Fruit fly (Drosophila melanogaster): ENCODE data around the gene S6k.

Gene S6k

DNA sequence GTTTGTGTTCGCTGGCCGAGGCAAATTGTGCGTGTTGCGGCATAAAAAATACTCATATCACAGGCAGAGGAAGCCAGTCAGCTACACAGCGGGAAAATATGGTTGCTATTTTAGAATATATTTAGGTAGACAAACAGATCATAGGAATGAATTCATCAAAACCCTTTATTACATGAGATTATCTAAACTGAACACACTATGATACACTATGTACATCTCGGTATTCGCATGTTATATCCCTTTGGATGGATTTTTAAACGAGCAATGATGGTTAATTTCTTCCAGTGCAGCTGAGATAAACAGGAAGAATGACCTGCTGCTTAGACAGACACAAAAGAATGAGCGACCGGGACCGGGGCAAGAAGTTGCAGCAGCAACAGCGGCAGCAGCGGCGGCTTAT, 46.2 kb upstream of the S6k start (continued):
- TF ChIP-seq CG6689 (GFP tag; IDR thresholded peaks at IDR 0.05), result peak; percentile 44; the same call in 1 of the 2 replicates
- TF ChIP-seq jumu (GFP tag; optimal IDR thresholded peaks at IDR 0.05), result peak; percentile 25
- TF ChIP-seq CG7271 (tag; optimal IDR thresholded peaks at IDR 0.05), result peak; percentile 64
- no peak for TF ChIP-seq CG9797 (GFP tag; optimal IDR thresholded peaks at IDR 0.05)
- TF ChIP-seq CG9609 (GFP tag; optimal IDR thresholded peaks at IDR 0.05), result peak; percentile 10
- TF ChIP-seq tll (GFP tag; optimal IDR thresholded peaks at IDR 0.05), result peak; percentile 20 to 84
- TF ChIP-seq CG7786 (GFP tag; optimal IDR thresholded peaks at IDR 0.05), result peak; percentile 16
- no peak for TF ChIP-seq bowl (GFP tag; IDR thresholded peaks at IDR 0.05)
- TF ChIP-seq CG4730 (GFP tag; IDR thresholded peaks at IDR 0.05), result no peak
- peak; percentile 46 for TF ChIP-seq nmo (GFP tag; optimal IDR thresholded peaks at IDR 0.05)
- no peak for TF ChIP-seq CG43689 (GFP tag; IDR thresholded peaks at IDR 0.05)
- no peak for TF ChIP-seq CG34224 (GFP tag; IDR thresholded peaks at IDR 0.05; ENCODE audit: partially characterized antibody)
- TF ChIP-seq pho (GFP tag; optimal IDR thresholded peaks at IDR 0.05), result no peak
- TF ChIP-seq repo (GFP tag; optimal IDR thresholded peaks at IDR 0.05), result no peak
- peak; percentile 58; the same call in 2 of the 3 replicates for TF ChIP-seq row (GFP tag; IDR thresholded peaks at IDR 0.05)
- TF ChIP-seq chm (GFP tag; IDR thresholded peaks at IDR 0.05), result no peak
- peak; percentile 34 for TF ChIP-seq CG8359 (GFP tag; optimal IDR thresholded peaks at IDR 0.05; ENCODE audit: borderline replicate concordance)
- peak; percentile 77 for TF ChIP-seq Elba2 (GFP tag; optimal IDR thresholded peaks at IDR 0.05)
- no peak for TF ChIP-seq Bteb2 (GFP tag; optimal IDR thresholded peaks at IDR 0.05)
- TF ChIP-seq bab2 (GFP tag; optimal IDR thresholded peaks at IDR 0.05), result no peak
- TF ChIP-seq Spps (tag; optimal IDR thresholded peaks at IDR 0.05), result peak; percentile 24
- no peak for TF ChIP-seq odd (GFP tag; optimal IDR thresholded peaks at IDR 0.05)
- no peak for TF ChIP-seq Ptx1 (GFP tag; IDR thresholded peaks at IDR 0.05)
- TF ChIP-seq CG12219 (GFP tag; optimal IDR thresholded peaks at IDR 0.05), result peak; percentile 22
- peak; percentile 62 for TF ChIP-seq trem (tag; optimal IDR thresholded peaks at IDR 0.05)
- peak; percentile 54 for TF ChIP-seq Kr (GFP tag; optimal IDR thresholded peaks at IDR 0.05)
- peak; percentile 17 for TF ChIP-seq crc (GFP tag; optimal IDR thresholded peaks at IDR 0.05)
- TF ChIP-seq NC2α (GFP tag; optimal IDR thresholded peaks at IDR 0.05), result peak; percentile 6
- no peak for TF ChIP-seq Abd-B (GFP tag; optimal IDR thresholded peaks at IDR 0.05)
- no peak for TF ChIP-seq CG3838 (GFP tag; optimal IDR thresholded peaks at IDR 0.05)
- no peak for TF ChIP-seq Taf1 (GFP tag; IDR thresholded peaks at IDR 0.05)
- peak; percentile 13 for TF ChIP-seq Usf (GFP tag; optimal IDR thresholded peaks at IDR 0.05)
- TF ChIP-seq Scr (GFP tag; IDR thresholded peaks at IDR 0.05; ENCODE audit: partially characterized antibody), result no peak
- peak in 1 of 2 experiments; percentile 17 for TF ChIP-seq Hr51 (GFP tag; optimal IDR thresholded peaks at IDR 0.05)
- peak; percentile 34 to 80 for TF ChIP-seq chif (GFP tag; optimal IDR thresholded peaks at IDR 0.05)
- TF ChIP-seq CG12769 (tag; optimal IDR thresholded peaks at IDR 0.05), result no peak
- peak in 1 of 2 experiments; percentile 7 for TF ChIP-seq dpn (GFP tag; optimal IDR thresholded peaks at IDR 0.05)
- TF ChIP-seq Vsx1 (GFP tag; optimal IDR thresholded peaks at IDR 0.05), result no peak
- TF ChIP-seq pan (optimal IDR thresholded peaks at IDR 0.05), result no peak
- TF ChIP-seq pan (GFP tag; optimal IDR thresholded peaks at IDR 0.05 in 1 of 2, IDR thresholded peaks at IDR 0.05 in 1 of 2), result no peak
- TF ChIP-seq Xrp1 (GFP tag; IDR thresholded peaks at IDR 0.05), result peak; percentile 79
- peak; percentile 16 for TF ChIP-seq pnt (GFP tag; optimal IDR thresholded peaks at IDR 0.05)
- peak; percentile 58 for TF ChIP-seq CG4820 (GFP tag; optimal IDR thresholded peaks at IDR 0.05)
- TF ChIP-seq Pdp1 (GFP tag; optimal IDR thresholded peaks at IDR 0.05), result no peak
- TF ChIP-seq zen (tag; optimal IDR thresholded peaks at IDR 0.05), result peak; percentile 75
- TF ChIP-seq gsb-n (tag; optimal IDR thresholded peaks at IDR 0.05), result peak; percentile 37
- TF ChIP-seq NC2β (GFP tag; optimal IDR thresholded peaks at IDR 0.05), result peak; percentile 54
- peak; percentile 80 for TF ChIP-seq CG2712 (tag; optimal IDR thresholded peaks at IDR 0.05)
- peak in 1 of 2 experiments; percentile 29 for TF ChIP-seq bsh (GFP tag; optimal IDR thresholded peaks at IDR 0.05)
- TF ChIP-seq CoRest (tag; optimal IDR thresholded peaks at IDR 0.05), result peak; percentile 19
- TF ChIP-seq CG11695 (GFP tag; IDR thresholded peaks at IDR 0.05), result no peak

Measured in whole organism, embryonic.